Worm (Caenorhabditis elegans) whole organism, early embryonic: ENCODE data around the gene glb-5.

Experiments
- B0310.2 ChIP-seq: sonication (generic microtip); optimal IDR thresholded peaks from 2 replicates; lab custom pipeline; 2016; ENCODE audit warnings: mild to moderate bottlenecking, missing genetic modification characterization, missing compliant biosample characterization
- F13C5.2 ChIP-seq: sonication (generic microtip); optimal IDR thresholded peaks from 2 replicates; lab custom pipeline; 2017; ENCODE audit warnings: mild to moderate bottlenecking, missing genetic modification characterization, inconsistent platforms, missing compliant biosample characterization
- aly-1 ChIP-seq: sonication (generic microtip); optimal IDR thresholded peaks from 2 replicates; lab custom pipeline; 2016; ENCODE audit warnings: missing genetic modification characterization, missing compliant biosample characterization
- ama-1 ChIP-seq: fragments of 150-350 bp; optimal IDR thresholded peaks from 2 replicates; lab custom pipeline; 2014
- ceh-13 ChIP-seq: fragments of 200-800 bp; sonication (Bioruptor generic); optimal IDR thresholded peaks from 2 replicates; lab custom pipeline; 2018; ENCODE audit warnings: mild to moderate bottlenecking, missing genetic modification characterization, missing compliant biosample characterization
- ceh-36 ChIP-seq: sonication (generic microtip); optimal IDR thresholded peaks from 2 replicates; lab custom pipeline; 2016; ENCODE audit warnings: missing genetic modification characterization, inconsistent platforms, missing compliant biosample characterization
- ets-7 ChIP-seq: sonication (generic microtip); optimal IDR thresholded peaks from 2 replicates; lab custom pipeline; 2016; ENCODE audit warnings: missing genotype, missing genetic modification characterization, missing compliant biosample characterization
- flt-1 ChIP-seq: fragments of 200-800 bp; sonication (Bioruptor generic); IDR thresholded peaks from 2 replicates; pipeline ENCODE4 v1.3.6; 2022; ENCODE audit warnings: missing genetic modification characterization, missing compliant biosample characterization
- hmbx-1 ChIP-seq: sonication (generic microtip); optimal IDR thresholded peaks from 2 replicates; lab custom pipeline; 2016; ENCODE audit warnings: mild to moderate bottlenecking, missing genetic modification characterization, missing compliant biosample characterization
- hmg-4 ChIP-seq: fragments of 200-800 bp; sonication (Bioruptor generic); optimal IDR thresholded peaks from 2 replicates; lab custom pipeline; 2018; ENCODE audit warnings: mild to moderate bottlenecking, missing genetic modification characterization, missing compliant biosample characterization
- hnd-1 ChIP-seq: sonication (generic microtip); optimal IDR thresholded peaks from 2 replicates; lab custom pipeline; 2016; ENCODE audit warnings: missing genetic modification characterization, missing compliant biosample characterization
- pes-1 ChIP-seq: fragments of 200-800 bp; sonication (Bioruptor generic); IDR thresholded peaks from 2 replicates; pipeline ENCODE4 v1.3.6; 2022; ENCODE audit warnings: missing genetic modification reagents, missing genetic modification characterization, missing compliant biosample characterization
- scrt-1 ChIP-seq: fragments of 200-800 bp; sonication (Bioruptor generic); IDR thresholded peaks from 2 replicates; pipeline ENCODE4 v1.3.6; 2022; ENCODE audit warnings: missing genetic modification characterization, missing compliant biosample characterization
- sea-1 ChIP-seq: fragments of 200-800 bp; sonication (Bioruptor generic); conservative IDR thresholded peaks from 2 replicates; pipeline ENCODE4 v1.3.6; 2022; ENCODE audit warnings: missing genetic modification characterization, missing compliant biosample characterization
- tbx-11 ChIP-seq: fragments of 200-800 bp; sonication (Bioruptor generic); IDR thresholded peaks from 2 replicates; pipeline ENCODE4 v1.3.6; 2022; ENCODE audit warnings: missing genetic modification characterization, missing compliant biosample characterization
- tbx-37 ChIP-seq: fragments of 200-800 bp; sonication (Bioruptor generic); conservative IDR thresholded peaks from 2 replicates; pipeline ENCODE4 v1.3.6; 2022; ENCODE audit warnings: missing genetic modification reagents, missing genetic modification characterization, missing compliant biosample characterization
- tra-4 ChIP-seq: sonication (generic microtip); optimal IDR thresholded peaks from 2 replicates; lab custom pipeline; 2017; ENCODE audit warnings: missing genetic modification characterization, missing compliant biosample characterization

glb-5 gene

ce11 chrV:5582308-5582707 is 23.6 kb downstream of the glb-5 start:
- TF ChIP-seq scrt-1 (GFP tag; lab: Robert Waterston, UW) (no peak), sea-1 (GFP tag; lab: Robert Waterston, UW) (no peak), hmbx-1 (tag; lab: Kevin White, UChicago) (no peak), ets-7 (tag; lab: Kevin White, UChicago) (no peak), flt-1 (GFP tag; lab: Robert Waterston, UW) (no peak), ceh-36 (tag; lab: Kevin White, UChicago) (no peak), F13C5.2 (tag; lab: Kevin White, UChicago) (no peak), aly-1 (tag; lab: Kevin White, UChicago) (no peak), hnd-1 (no peak), ceh-13 (GFP tag; lab: Kevin White, UChicago) (no peak), tbx-11 (GFP tag; lab: Robert Waterston, UW) (no peak), B0310.2 (tag; lab: Kevin White, UChicago) (no peak), tbx-37 (GFP tag; lab: Robert Waterston, UW) (no peak), pes-1 (GFP tag; lab: Robert Waterston, UW) (no peak), ama-1 (lab: Kevin White, UChicago) (no peak), tra-4 (tag; lab: Kevin White, UChicago) (no peak)

ce11 chrV:5582860-5583259 is 24.2 kb downstream of the glb-5 start:
- TF ChIP-seq hmg-4 (GFP tag; lab: Kevin White, UChicago) (no peak), tbx-37 (GFP tag; lab: Robert Waterston, UW) (no peak), tra-4 (tag; lab: Kevin White, UChicago) (no peak)

DNA sequence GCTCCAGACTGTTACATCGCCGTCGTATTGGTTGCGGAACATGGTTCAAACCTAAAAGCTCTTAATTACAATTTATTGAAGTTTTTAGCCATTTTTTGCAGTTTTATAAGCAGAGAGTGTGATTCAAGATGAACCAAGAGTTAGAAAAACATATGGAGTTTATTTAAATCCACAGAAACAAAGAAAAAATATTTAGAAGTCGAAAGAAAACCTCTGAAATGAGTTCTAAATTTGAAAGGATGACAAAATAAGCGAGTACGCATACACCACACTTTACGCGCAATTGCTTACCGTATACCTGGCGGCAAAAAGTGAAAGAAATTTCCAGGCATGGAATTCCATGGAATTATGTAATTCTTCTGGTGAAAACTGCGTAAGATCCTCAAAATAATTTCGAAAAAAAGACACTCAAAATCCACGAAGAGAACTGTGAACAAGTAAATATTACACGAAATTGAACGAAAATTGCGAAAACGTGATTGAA is 25.6 kb downstream of the glb-5 start, which contains the start of gene pas-6:
Gene pas-6 (minus strand): TSS at position 51 of the 484 bp plus-strand sequence.
- no peak for TF ChIP-seq ceh-13 (GFP tag; lab: Kevin White, UChicago)
- no peak for TF ChIP-seq hnd-1
- TF ChIP-seq scrt-1 (GFP tag; lab: Robert Waterston, UW): no peak
- no peak for TF ChIP-seq pes-1 (GFP tag; lab: Robert Waterston, UW)
- TF ChIP-seq ama-1 (lab: Kevin White, UChicago): no peak
- no peak for TF ChIP-seq tbx-11 (GFP tag; lab: Robert Waterston, UW)
- TF ChIP-seq ceh-36 (tag; lab: Kevin White, UChicago): no peak
- peak; percentile 24 for TF ChIP-seq F13C5.2 (tag; lab: Kevin White, UChicago)

ce11 chrV:5584833-5585232 is 26.1 kb downstream of the glb-5 start, which contains the start of gene CD4.11:
Gene CD4.11 (plus strand): TSS chrV:5585133.
- TF ChIP-seq scrt-1 (GFP tag; lab: Robert Waterston, UW): no peak
- TF ChIP-seq tbx-11 (GFP tag; lab: Robert Waterston, UW): no peak
- TF ChIP-seq pes-1 (GFP tag; lab: Robert Waterston, UW): no peak
- TF ChIP-seq ama-1 (lab: Kevin White, UChicago): no peak
- no peak for TF ChIP-seq ceh-36 (tag; lab: Kevin White, UChicago)
- TF ChIP-seq ets-7 (tag; lab: Kevin White, UChicago): no peak
- no peak for TF ChIP-seq ceh-13 (GFP tag; lab: Kevin White, UChicago)
- TF ChIP-seq hmbx-1 (tag; lab: Kevin White, UChicago): no peak
- no peak for TF ChIP-seq B0310.2 (tag; lab: Kevin White, UChicago)
- no peak for TF ChIP-seq tbx-37 (GFP tag; lab: Robert Waterston, UW)
- no peak for TF ChIP-seq hnd-1
- no peak for TF ChIP-seq hmg-4 (GFP tag; lab: Kevin White, UChicago)
- TF ChIP-seq tra-4 (tag; lab: Kevin White, UChicago): no peak
- no peak for TF ChIP-seq aly-1 (tag; lab: Kevin White, UChicago)
- no peak for TF ChIP-seq sea-1 (GFP tag; lab: Robert Waterston, UW)
- no peak for TF ChIP-seq F13C5.2 (tag; lab: Kevin White, UChicago)
- no peak for TF ChIP-seq flt-1 (GFP tag; lab: Robert Waterston, UW)

DNA sequence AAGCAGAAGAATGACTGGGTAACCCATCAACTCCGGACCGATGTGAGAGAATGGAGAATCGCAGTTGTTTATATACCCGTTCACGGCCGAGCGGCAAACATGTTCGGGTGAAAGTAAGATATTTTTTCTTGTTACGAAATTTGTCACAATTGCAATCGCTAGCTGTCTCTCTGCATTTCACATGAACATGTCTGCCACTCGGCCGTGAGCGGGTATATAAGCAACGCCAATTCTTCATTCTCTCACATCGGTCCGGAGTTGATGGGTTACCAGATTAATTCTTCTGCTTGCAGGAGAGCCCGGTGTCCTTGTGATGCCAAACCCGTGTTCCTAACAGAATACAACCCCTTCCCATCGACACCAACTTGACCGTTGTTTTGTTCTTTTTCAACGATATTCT is 28.4 kb downstream of the glb-5 start:
- TF ChIP-seq sea-1 (GFP tag; lab: Robert Waterston, UW): no peak
- TF ChIP-seq flt-1 (GFP tag; lab: Robert Waterston, UW): no peak
- TF ChIP-seq ama-1 (lab: Kevin White, UChicago): no peak
- TF ChIP-seq B0310.2 (tag; lab: Kevin White, UChicago): no peak
- TF ChIP-seq tbx-37 (GFP tag; lab: Robert Waterston, UW): no peak
- TF ChIP-seq ceh-13 (GFP tag; lab: Kevin White, UChicago): no peak

DNA sequence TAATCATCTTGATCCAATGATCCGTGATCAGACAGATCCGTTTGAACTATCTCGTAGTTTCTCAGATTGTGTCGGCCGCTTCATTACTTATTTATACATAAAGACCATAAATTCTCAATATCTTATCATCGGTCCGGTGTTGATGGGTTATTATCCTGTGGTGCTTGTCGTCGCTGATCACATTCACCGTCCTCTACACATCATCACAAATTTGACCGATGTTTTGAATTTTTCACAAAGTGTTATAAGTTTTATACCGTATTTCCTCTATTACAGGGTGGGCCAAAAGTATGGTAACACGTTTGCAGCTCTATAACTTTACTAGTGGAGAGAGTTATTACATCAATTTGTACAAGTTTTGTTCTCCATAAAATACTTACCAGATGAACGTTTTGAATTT is 29.3 kb downstream of the glb-5 start:
- TF ChIP-seq aly-1 (tag; lab: Kevin White, UChicago) (no peak), hnd-1 (no peak), B0310.2 (tag; lab: Kevin White, UChicago) (no peak), ets-7 (tag; lab: Kevin White, UChicago) (no peak), hmbx-1 (tag; lab: Kevin White, UChicago) (no peak)

ce11 chrV:5591887-5592286 is 33.2 kb downstream of the glb-5 start:
- TF ChIP-seq hmbx-1 (tag; lab: Kevin White, UChicago): no peak
- TF ChIP-seq ceh-13 (GFP tag; lab: Kevin White, UChicago): no peak
- no peak for TF ChIP-seq pes-1 (GFP tag; lab: Robert Waterston, UW)
- no peak for TF ChIP-seq aly-1 (tag; lab: Kevin White, UChicago)
- TF ChIP-seq F13C5.2 (tag; lab: Kevin White, UChicago): no peak
- TF ChIP-seq tra-4 (tag; lab: Kevin White, UChicago): no peak
- TF ChIP-seq tbx-37 (GFP tag; lab: Robert Waterston, UW): no peak
- TF ChIP-seq sea-1 (GFP tag; lab: Robert Waterston, UW): no peak
- no peak for TF ChIP-seq ets-7 (tag; lab: Kevin White, UChicago)
